Fruit fly (Drosophila melanogaster): ENCODE measurements around the gene CG6012.

The CG6012 gene

DNA sequence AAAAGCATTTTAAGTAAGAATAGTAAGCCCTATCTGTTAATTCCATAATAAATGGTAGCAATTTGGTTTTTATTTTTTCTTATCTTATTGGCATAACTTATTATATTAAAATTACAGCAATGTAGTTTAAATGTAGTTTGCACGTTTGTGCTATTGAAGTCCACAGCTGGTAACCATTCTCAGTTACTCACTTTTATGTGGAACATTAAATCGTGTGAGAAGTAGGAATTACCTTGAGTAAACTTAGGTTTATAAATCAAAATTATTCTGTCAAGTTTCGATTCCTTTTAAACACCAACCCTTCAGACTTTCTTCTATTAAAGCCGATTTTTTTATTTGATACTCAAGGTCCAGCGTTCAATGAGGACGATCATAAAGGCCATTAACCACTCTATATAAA, 28.3 kb upstream of the CG6012 start, which contains the start of gene CG42556:
Gene CG42556 (plus strand): TSS at position 301 of the 400 bp plus-strand sequence.
- no peak for TF ChIP-seq woc (GFP tag; optimal IDR thresholded peaks at IDR 0.05)
- no peak for TF ChIP-seq CG32264 (GFP tag; optimal IDR thresholded peaks at IDR 0.05)
- TF ChIP-seq lola (GFP tag; optimal IDR thresholded peaks at IDR 0.05), result no peak
- TF ChIP-seq OdsH (GFP tag; optimal IDR thresholded peaks at IDR 0.05), result no peak
- no peak for TF ChIP-seq ey (GFP tag; optimal IDR thresholded peaks at IDR 0.05)
- TF ChIP-seq CG9705 (GFP tag; optimal IDR thresholded peaks at IDR 0.05), result no peak
- no peak for TF ChIP-seq dl (GFP tag; optimal IDR thresholded peaks at IDR 0.05; ENCODE audit: insufficient read depth in 1 of 2, partially characterized antibody in 2 of 2)
- no peak for TF ChIP-seq Dfd (GFP tag; optimal IDR thresholded peaks at IDR 0.05)
- no peak for TF ChIP-seq jim (GFP tag; optimal IDR thresholded peaks at IDR 0.05)
- TF ChIP-seq Mio (GFP tag; optimal IDR thresholded peaks at IDR 0.05), result no peak
- TF ChIP-seq Hnf4 (GFP tag; optimal IDR thresholded peaks at IDR 0.05), result no peak
- no peak for TF ChIP-seq sage (GFP tag; optimal IDR thresholded peaks at IDR 0.05)
- no peak for TF ChIP-seq fru (GFP tag; optimal IDR thresholded peaks at IDR 0.05)
- no peak for TF ChIP-seq dmrt93B (GFP tag; optimal IDR thresholded peaks at IDR 0.05)

DNA sequence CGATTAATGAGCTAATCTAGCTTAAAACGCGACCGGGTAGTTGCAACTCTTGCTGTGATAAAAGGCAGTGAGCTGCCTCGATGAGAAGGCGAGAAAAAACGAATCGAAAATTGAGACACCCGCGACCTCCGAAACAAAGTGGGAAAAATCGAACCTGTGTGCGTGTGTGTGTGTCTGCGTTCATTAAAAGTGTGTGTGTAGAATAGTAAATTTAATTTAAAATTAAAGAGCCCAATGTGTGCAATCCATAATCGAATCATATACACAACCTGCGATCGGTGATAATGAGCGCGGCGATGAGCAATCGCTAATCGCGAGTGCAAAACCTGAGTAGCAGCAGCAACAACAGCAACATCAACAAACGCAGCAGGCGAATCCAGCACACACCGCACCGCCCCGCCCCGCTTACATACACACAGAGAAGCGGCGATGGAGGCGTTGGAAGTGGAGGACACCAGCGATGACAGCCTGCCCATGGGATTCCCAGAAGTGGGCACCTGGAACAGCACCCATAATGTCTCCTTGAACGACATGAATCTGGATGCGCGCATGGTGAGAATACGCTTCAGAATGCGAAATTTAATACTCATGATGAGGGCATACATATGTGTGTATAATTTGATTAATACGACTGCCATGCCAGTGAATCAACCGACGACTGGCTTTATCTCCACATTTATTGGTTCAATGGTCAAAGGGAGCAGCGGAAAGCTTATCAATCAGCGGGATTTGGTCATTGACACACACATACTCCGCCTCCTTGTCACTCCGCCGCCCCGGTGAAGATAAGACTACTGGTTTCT, 27.5 kb upstream of the CG6012 start:
- TF ChIP-seq brk (GFP tag; optimal IDR thresholded peaks at IDR 0.05), result no peak
- no peak for TF ChIP-seq dl (GFP tag; optimal IDR thresholded peaks at IDR 0.05; ENCODE audit: insufficient read depth in 1 of 2, partially characterized antibody in 2 of 2)
- peak; percentile 74 for TF ChIP-seq br (GFP tag; optimal IDR thresholded peaks at IDR 0.05)
- peak; percentile 55 for TF ChIP-seq Jra (GFP tag; optimal IDR thresholded peaks at IDR 0.05)
- TF ChIP-seq Hr78 (GFP tag; optimal IDR thresholded peaks at IDR 0.05), result no peak
- peak; percentile 52 for TF ChIP-seq Hnf4 (GFP tag; optimal IDR thresholded peaks at IDR 0.05)
- TF ChIP-seq ey (GFP tag; optimal IDR thresholded peaks at IDR 0.05), result no peak
- TF ChIP-seq CrebA (GFP tag; optimal IDR thresholded peaks at IDR 0.05; ENCODE audit: borderline replicate concordance), result no peak
- no peak for TF ChIP-seq psq (GFP tag; optimal IDR thresholded peaks at IDR 0.05)
- no peak for TF ChIP-seq Rel (GFP tag; optimal IDR thresholded peaks at IDR 0.05)
- TF ChIP-seq Rel (tag; optimal IDR thresholded peaks at IDR 0.05), result peak; percentile 42

DNA sequence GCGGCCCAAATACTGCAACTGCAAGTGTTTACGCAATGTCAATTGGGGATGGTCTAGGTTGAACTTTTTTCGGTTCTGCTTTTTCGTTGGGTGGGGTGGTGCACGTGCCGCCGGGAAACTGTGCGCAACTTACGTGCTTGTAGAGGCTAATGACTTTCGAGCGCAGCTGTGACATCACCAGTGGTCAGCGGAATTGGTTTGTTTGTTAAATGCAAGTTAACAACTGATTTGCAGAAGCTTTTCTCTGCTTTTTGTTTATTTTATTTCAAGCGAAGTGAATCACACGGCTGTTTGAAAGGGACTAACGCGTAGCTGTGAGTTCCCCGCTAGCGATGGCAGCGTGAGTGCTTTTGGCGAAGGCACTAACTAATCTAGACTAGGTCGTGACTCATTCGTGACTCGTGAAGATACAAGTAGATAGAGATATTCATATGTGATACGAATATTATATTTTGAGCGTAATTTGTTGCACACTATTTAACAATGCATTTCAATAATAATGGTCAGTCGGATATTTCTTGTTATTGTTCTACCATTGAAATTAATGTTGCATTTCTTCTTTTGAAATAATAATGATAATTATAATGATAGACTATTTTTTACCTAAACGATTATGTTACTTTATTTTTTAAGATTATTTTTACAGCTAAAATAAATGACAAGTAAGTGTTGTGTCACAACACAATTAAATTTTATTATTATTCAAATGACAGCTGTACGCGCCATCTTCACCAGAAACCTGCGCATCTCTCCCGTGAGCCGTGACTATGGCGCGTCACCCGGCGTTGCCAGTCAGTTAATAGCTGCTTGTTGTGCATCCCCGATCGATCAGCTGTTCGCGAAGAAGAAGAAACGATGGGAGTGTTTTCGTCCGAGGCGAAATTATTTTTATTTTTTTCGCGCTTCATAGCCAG, 26.6 kb upstream of the CG6012 start, which contains the start of the genes osi and tweek:
Gene osi (minus strand): TSS at position 307 of the 914 bp plus-strand sequence.
Gene tweek (plus strand): TSS at position 831 of the 914 bp plus-strand sequence.
- TF ChIP-seq sage (GFP tag; optimal IDR thresholded peaks at IDR 0.05) (no peak), Hr83 (GFP tag; optimal IDR thresholded peaks at IDR 0.05; ENCODE audit: poor library complexity, severe bottlenecking) (peak; percentile 79), pan (optimal IDR thresholded peaks at IDR 0.05) (no peak), CG32264 (GFP tag; optimal IDR thresholded peaks at IDR 0.05) (no peak), GATAd (GFP tag; optimal IDR thresholded peaks at IDR 0.05) (peak; percentile 10), tai (GFP tag; optimal IDR thresholded peaks at IDR 0.05) (no peak), HLH106 (tag; optimal IDR thresholded peaks at IDR 0.05) (peak; percentile 36), Hr78 (GFP tag; optimal IDR thresholded peaks at IDR 0.05) (no peak), lola (GFP tag; optimal IDR thresholded peaks at IDR 0.05) (no peak), woc (GFP tag; optimal IDR thresholded peaks at IDR 0.05) (peak; percentile 87), Jra (GFP tag; optimal IDR thresholded peaks at IDR 0.05) (peak; percentile 78), Abd-B (GFP tag; optimal IDR thresholded peaks at IDR 0.05) (no peak), Dfd (GFP tag; optimal IDR thresholded peaks at IDR 0.05) (no peak), OdsH (GFP tag; optimal IDR thresholded peaks at IDR 0.05) (peak; percentile 44), Dif (GFP tag; optimal IDR thresholded peaks at IDR 0.05; ENCODE audit: partially characterized antibody) (no peak), CrebA (GFP tag; optimal IDR thresholded peaks at IDR 0.05; ENCODE audit: borderline replicate concordance) (no peak), N (GFP tag; optimal IDR thresholded peaks at IDR 0.05) (no peak), Myc (optimal IDR thresholded peaks at IDR 0.05) (peak; percentile 87), Hnf4 (GFP tag; optimal IDR thresholded peaks at IDR 0.05) (peak; percentile 78), Sp1 (GFP tag; optimal IDR thresholded peaks at IDR 0.05) (peak; percentile 26), brk (GFP tag; optimal IDR thresholded peaks at IDR 0.05) (peak; percentile 28), sv (GFP tag; optimal IDR thresholded peaks at IDR 0.05) (peak; percentile 61), foxo (GFP tag; optimal IDR thresholded peaks at IDR 0.05) (peak in 1 of 2 experiments; percentile 65), dl (GFP tag; optimal IDR thresholded peaks at IDR 0.05; ENCODE audit: insufficient read depth in 1 of 2, partially characterized antibody in 2 of 2) (no peak), CG9705 (GFP tag; optimal IDR thresholded peaks at IDR 0.05) (no peak), dsf (GFP tag; optimal IDR thresholded peaks at IDR 0.05; ENCODE audit: borderline replicate concordance) (peak; percentile 60), psq (GFP tag; optimal IDR thresholded peaks at IDR 0.05) (peak; percentile 59), fru (GFP tag; optimal IDR thresholded peaks at IDR 0.05) (peak; percentile 39), Rel (GFP tag; optimal IDR thresholded peaks at IDR 0.05) (no peak), Rel (tag; optimal IDR thresholded peaks at IDR 0.05) (peak; percentile 100), ey (GFP tag; optimal IDR thresholded peaks at IDR 0.05) (peak; percentile 44), dmrt93B (GFP tag; optimal IDR thresholded peaks at IDR 0.05) (peak; percentile 20), br (GFP tag; optimal IDR thresholded peaks at IDR 0.05) (peak; percentile 36), usp (GFP tag; optimal IDR thresholded peaks at IDR 0.05) (no peak), jim (GFP tag; optimal IDR thresholded peaks at IDR 0.05) (no peak), rgr (GFP tag; optimal IDR thresholded peaks at IDR 0.05) (peak; percentile 55), Mio (GFP tag; optimal IDR thresholded peaks at IDR 0.05) (no peak), Vsx2 (GFP tag; optimal IDR thresholded peaks at IDR 0.05; ENCODE audit: partially characterized antibody) (no peak), h (GFP tag; optimal IDR thresholded peaks at IDR 0.05) (peak; percentile 58)
